Worm (Caenorhabditis elegans) whole organism, L1 larva: ENCODE data around the gene C31H1.5.

Experiments used
- aha-1 ChIP-seq: fragments of 150-350 bp; optimal IDR thresholded peaks from 2 replicates; lab custom pipeline; 2014; ENCODE audit warnings: missing biosample characterization, missing genetic modification characterization
- ama-1 ChIP-seq: fragments of 150-350 bp; optimal IDR thresholded peaks from 2 replicates; lab custom pipeline; 2014
- blmp-1 ChIP-seq: fragments of 150-350 bp; optimal IDR thresholded peaks from 2 replicates; lab custom pipeline; 2014; ENCODE audit warnings: missing biosample characterization, missing genetic modification characterization
- ceh-82 ChIP-seq, 3 experiments: fragments of 150-350 bp in 1 of 3; sonication (generic microtip) in 2 of 3; optimal IDR thresholded peaks; 2 replicates each; lab custom pipeline; 2014 to 2017; ENCODE audit warnings: missing biosample characterization in 3 of 3, missing genetic modification characterization in 3 of 3
- ceh-90 ChIP-seq: sonication (generic microtip); optimal IDR thresholded peaks from 2 replicates; lab custom pipeline; 2016; ENCODE audit warnings: missing genetic modification characterization, missing compliant biosample characterization
- dpl-1 ChIP-seq, 3 experiments: fragments of 150-350 bp in 2 of 3; sonication (generic microtip) in 1 of 3; optimal IDR thresholded peaks; 2 replicates each; lab custom pipeline; 2014 to 2017; ENCODE audit warnings: missing biosample characterization in 3 of 3, missing genetic modification characterization in 3 of 3, missing genetic modification reagents in 3 of 3
- dsc-1 ChIP-seq: sonication (generic microtip); optimal IDR thresholded peaks from 2 replicates; lab custom pipeline; 2016; ENCODE audit warnings: mild to moderate bottlenecking, missing genetic modification characterization, missing compliant biosample characterization
- efl-1 ChIP-seq, 4 experiments: fragments of 150-350 bp; optimal IDR thresholded peaks in 3 of 4; peaks in 1 of 4; 1 replicate in 1 of 4; 2 replicates in 3 of 4; lab custom pipeline; 2014; ENCODE audit warnings: missing biosample characterization in 2 of 4, missing genetic modification characterization in 2 of 4, missing genetic modification reagents in 2 of 4
- elt-3 ChIP-seq, 6 experiments: fragments of 150-350 bp in 1 of 6; sonication (generic microtip); optimal IDR thresholded peaks; 2 replicates each; lab custom pipeline; 2017 to 2018; ENCODE audit warnings: missing biosample characterization in 6 of 6, missing genetic modification characterization in 6 of 6, inconsistent platforms in 1 of 6
- fkh-10 ChIP-seq: sonication (generic microtip); optimal IDR thresholded peaks from 2 replicates; lab custom pipeline; 2017; ENCODE audit warnings: missing biosample characterization, missing genetic modification reagents, missing genetic modification characterization
- fkh-4 ChIP-seq: sonication (generic microtip); optimal IDR thresholded peaks from 2 replicates; lab custom pipeline; 2016; ENCODE audit warnings: missing compliant biosample characterization, missing genetic modification characterization, borderline replicate concordance
- grh-1 ChIP-seq: fragments of 200-800 bp; sonication (Bioruptor generic); IDR thresholded peaks from 2 replicates; pipeline ENCODE4 v1.3.6; 2022; ENCODE audit warnings: missing genetic modification reagents, missing genetic modification characterization, missing compliant biosample characterization
- hlh-4 ChIP-seq: sonication (generic microtip); optimal IDR thresholded peaks from 2 replicates; lab custom pipeline; 2016; ENCODE audit warnings: mild to moderate bottlenecking, missing genetic modification characterization, missing compliant biosample characterization
- hpl-2 ChIP-seq: fragments of 150-350 bp; optimal IDR thresholded peaks from 2 replicates; lab custom pipeline; 2014; ENCODE audit warnings: missing biosample characterization, missing genetic modification reagents, missing genetic modification characterization
- jun-1 ChIP-seq: fragments of 150-350 bp; optimal IDR thresholded peaks from 2 replicates; lab custom pipeline; 2014; ENCODE audit warnings: missing biosample characterization, missing genetic modification reagents, missing genetic modification characterization
- lin-14 ChIP-seq: fragments of 200-800 bp; sonication (Bioruptor generic); optimal IDR thresholded peaks from 2 replicates; lab custom pipeline; 2018; ENCODE audit warnings: mild to moderate bottlenecking, missing genetic modification characterization, moderate library complexity, missing compliant biosample characterization
- lin-39 ChIP-seq: fragments of 150-350 bp; optimal IDR thresholded peaks from 2 replicates; lab custom pipeline; 2014; ENCODE audit warnings: missing biosample characterization, missing genetic modification reagents, missing genetic modification characterization
- lsy-2 ChIP-seq, 2 experiments: fragments of 150-350 bp; optimal IDR thresholded peaks; 2 replicates each; lab custom pipeline; 2014; ENCODE audit warnings: missing biosample characterization in 2 of 2, missing genetic modification characterization in 2 of 2
- mep-1 ChIP-seq: fragments of 150-350 bp; optimal IDR thresholded peaks from 2 replicates; lab custom pipeline; 2014; ENCODE audit warnings: missing biosample characterization, missing genetic modification characterization
- nhr-20 ChIP-seq: sonication (generic microtip); optimal IDR thresholded peaks from 2 replicates; lab custom pipeline; 2016; ENCODE audit warnings: mild to moderate bottlenecking, missing genetic modification characterization, missing compliant biosample characterization
- nhr-237 ChIP-seq: fragments of 150-350 bp; optimal IDR thresholded peaks from 2 replicates; lab custom pipeline; 2014; ENCODE audit warnings: missing biosample characterization, missing genetic modification characterization
- nhr-47 ChIP-seq: sonication (generic microtip); optimal IDR thresholded peaks from 2 replicates; lab custom pipeline; 2016; ENCODE audit warnings: mild to moderate bottlenecking, missing genetic modification characterization, moderate library complexity, missing compliant biosample characterization
- nhr-71 ChIP-seq: sonication (generic microtip); optimal IDR thresholded peaks from 2 replicates; lab custom pipeline; 2016; ENCODE audit warnings: mild to moderate bottlenecking, missing genetic modification characterization, moderate library complexity, missing compliant biosample characterization
- nhr-76 ChIP-seq: sonication (generic microtip); optimal IDR thresholded peaks from 2 replicates; lab custom pipeline; 2017; ENCODE audit warnings: missing biosample characterization, missing genetic modification characterization
- nhr-77 ChIP-seq: fragments of 150-350 bp; optimal IDR thresholded peaks from 2 replicates; lab custom pipeline; 2014; ENCODE audit warnings: missing biosample characterization, missing genetic modification characterization
- nhr-85 ChIP-seq: sonication (generic microtip); peaks from one replicate; lab custom pipeline; 2016; ENCODE audit warnings: missing genetic modification characterization, inconsistent platforms, missing compliant biosample characterization
- pag-3 ChIP-seq: sonication (generic microtip); optimal IDR thresholded peaks from 2 replicates; lab custom pipeline; 2017; ENCODE audit warnings: missing genetic modification characterization, mild to moderate bottlenecking, missing compliant biosample characterization, antibody characterized with exemption, borderline replicate concordance; ENCODE audit not compliant: insufficient read depth
- pqm-1 ChIP-seq: sonication (generic microtip); optimal IDR thresholded peaks from 3 replicates; lab custom pipeline; 2017; ENCODE audit warnings: missing biosample characterization, missing genetic modification characterization
- rnt-1 ChIP-seq: sonication (generic microtip); optimal IDR thresholded peaks from 2 replicates; lab custom pipeline; 2016; ENCODE audit warnings: mild to moderate bottlenecking, missing genetic modification characterization, moderate library complexity, missing compliant biosample characterization
- snu-23 ChIP-seq: sonication (generic microtip); optimal IDR thresholded peaks from 2 replicates; lab custom pipeline; 2016; ENCODE audit warnings: missing genetic modification characterization, missing compliant biosample characterization
- sup-37 ChIP-seq: fragments of 200-800 bp; sonication (Bioruptor generic); optimal IDR thresholded peaks from 2 replicates; lab custom pipeline; 2018; ENCODE audit warnings: mild to moderate bottlenecking, missing genetic modification characterization, missing compliant biosample characterization
- tbx-2 ChIP-seq: sonication (generic microtip); optimal IDR thresholded peaks from 2 replicates; lab custom pipeline; 2016; ENCODE audit warnings: missing genetic modification characterization, missing compliant biosample characterization
- unc-30 ChIP-seq: sonication (generic microtip); optimal IDR thresholded peaks from 2 replicates; lab custom pipeline; 2017; ENCODE audit warnings: missing biosample characterization, missing genetic modification characterization
- unc-62 ChIP-seq: fragments of 150-350 bp; optimal IDR thresholded peaks from 2 replicates; lab custom pipeline; 2014; ENCODE audit warnings: missing biosample characterization, missing genetic modification reagents, missing genetic modification characterization
- unc-98 ChIP-seq: fragments of 200-800 bp; sonication (Bioruptor generic); IDR thresholded peaks from 2 replicates; pipeline ENCODE4 v1.3.6; 2022; ENCODE audit warnings: missing genetic modification characterization, missing compliant biosample characterization
- zip-4 ChIP-seq: fragments of 200-800 bp; sonication (Bioruptor generic); optimal IDR thresholded peaks from 2 replicates; lab custom pipeline; 2018; ENCODE audit warnings: mild to moderate bottlenecking, missing genetic modification characterization, moderate library complexity, missing compliant biosample characterization

C31H1.5 gene

ce11 chrIV:5824493-5824892 lies 27.9 kb upstream of the C31H1.5 start, which contains the start of gene egal-1:
Gene egal-1 (plus strand): TSS chrIV:5824793.
- TF ChIP-seq pqm-1 (no peak), aha-1 (no peak), lin-39 (no peak), ama-1 (lab: Kevin White, UChicago) (no peak), rnt-1 (tag; lab: Kevin White, UChicago) (no peak), nhr-20 (tag; lab: Kevin White, UChicago) (no peak), jun-1 (tag; lab: Kevin White, UChicago) (no peak), nhr-76 (no peak), pag-3 (tag; lab: Kevin White, UChicago) (no peak), nhr-47 (tag; lab: Kevin White, UChicago) (no peak), tbx-2 (no peak), unc-62 (GFP tag; lab: Kevin White, UChicago) (no peak)

DNA sequence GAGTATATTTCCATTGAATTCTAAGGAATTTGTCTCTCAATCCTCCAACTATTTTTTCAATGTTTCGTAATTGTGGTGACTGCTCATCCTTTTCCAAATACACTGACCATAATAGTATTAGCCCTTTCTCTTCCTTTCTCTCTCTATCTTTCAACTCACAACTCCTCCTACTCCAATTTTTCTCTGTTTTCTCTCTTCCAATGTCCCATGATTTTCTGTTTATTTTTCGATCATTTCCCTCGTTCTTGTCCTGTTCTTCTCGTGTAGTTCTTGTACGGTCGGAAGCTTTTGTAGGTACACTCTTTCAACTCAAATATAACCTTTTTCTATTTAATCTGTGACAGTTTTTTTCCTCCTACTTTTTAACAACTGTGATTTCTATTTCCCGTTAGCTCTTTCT lies 25.4 kb upstream of the C31H1.5 start:
- TF ChIP-seq sup-37 (GFP tag; lab: Kevin White, UChicago) (no peak), nhr-20 (tag; lab: Kevin White, UChicago) (peak; percentile 35), tbx-2 (peak; percentile 57), dpl-1 (GFP tag; optimal IDR thresholded peaks at IDR 0.05; lab: Kevin White, UChicago) (peak in 1 of 3 experiments; percentile 16), nhr-77 (tag; lab: Kevin White, UChicago) (peak; percentile 62), nhr-237 (tag; lab: Kevin White, UChicago) (peak; percentile 4), lin-14 (GFP tag; lab: Kevin White, UChicago) (peak; percentile 80), fkh-4 (tag; lab: Kevin White, UChicago) (no peak), snu-23 (GFP tag; lab: Kevin White, UChicago) (peak; percentile 34), ceh-90 (tag; lab: Kevin White, UChicago) (no peak), lsy-2 (tag; optimal IDR thresholded peaks at IDR 0.05; lab: Kevin White, UChicago) (peak in 1 of 2 experiments; percentile 37), zip-4 (GFP tag; lab: Kevin White, UChicago) (no peak), nhr-71 (peak; percentile 11), nhr-85 (peak; percentile 15)
- TF ChIP-seq, all 84 proteins: peak for 10

- no peak for TF ChIP-seq efl-1 (optimal IDR thresholded peaks at IDR 0.05; lab: Kevin White, UChicago)
- peak in 1 of 2 experiments; percentile 41 for TF ChIP-seq efl-1 (GFP tag; optimal IDR thresholded peaks at IDR 0.05 in 1 of 2; lab: Kevin White, UChicago)
- TF ChIP-seq fkh-10 (GFP tag; lab: Kevin White, UChicago) = no peak
- no peak for TF ChIP-seq unc-98 (GFP tag; lab: Robert Waterston, UW)
- no peak for TF ChIP-seq hpl-2 (GFP tag; lab: Kevin White, UChicago)
- TF ChIP-seq ceh-90 (tag; lab: Kevin White, UChicago) = no peak
- TF ChIP-seq lin-14 (GFP tag; lab: Kevin White, UChicago) = peak; percentile 14
- no peak for TF ChIP-seq elt-3 (tag; optimal IDR thresholded peaks at IDR 0.05; lab: Kevin White, UChicago)
- TF ChIP-seq ceh-82 (tag; optimal IDR thresholded peaks at IDR 0.05; lab: Kevin White, UChicago) = no peak
- TF ChIP-seq nhr-85 = peak; percentile 33
- no peak for TF ChIP-seq hlh-4
- no peak for TF ChIP-seq unc-30 (tag; lab: Kevin White, UChicago)
- no peak for TF ChIP-seq sup-37 (GFP tag; lab: Kevin White, UChicago)
- TF ChIP-seq, all 84 proteins: peak for 3
Observed at ce11 chrIV:5820953-5821352, 24.4 kb upstream of the C31H1.5 start.

- TF ChIP-seq blmp-1 (tag; lab: Kevin White, UChicago) = peak; percentile 2
- TF ChIP-seq lin-14 (GFP tag; lab: Kevin White, UChicago) = peak; percentile 33
- TF ChIP-seq grh-1 (GFP tag; lab: Robert Waterston, UW) = no peak
- peak; percentile 2 for TF ChIP-seq mep-1 (tag; lab: Kevin White, UChicago)
- no peak for TF ChIP-seq sup-37 (GFP tag; lab: Kevin White, UChicago)
- TF ChIP-seq dsc-1 (tag; lab: Kevin White, UChicago) = peak; percentile 48
Observed at ce11 chrIV:5820056-5820799, 23.6 kb upstream of the C31H1.5 start.
